Worm (Caenorhabditis elegans): ENCODE measurements around the gene F44E2.8.

Gene F44E2.8

DNA sequence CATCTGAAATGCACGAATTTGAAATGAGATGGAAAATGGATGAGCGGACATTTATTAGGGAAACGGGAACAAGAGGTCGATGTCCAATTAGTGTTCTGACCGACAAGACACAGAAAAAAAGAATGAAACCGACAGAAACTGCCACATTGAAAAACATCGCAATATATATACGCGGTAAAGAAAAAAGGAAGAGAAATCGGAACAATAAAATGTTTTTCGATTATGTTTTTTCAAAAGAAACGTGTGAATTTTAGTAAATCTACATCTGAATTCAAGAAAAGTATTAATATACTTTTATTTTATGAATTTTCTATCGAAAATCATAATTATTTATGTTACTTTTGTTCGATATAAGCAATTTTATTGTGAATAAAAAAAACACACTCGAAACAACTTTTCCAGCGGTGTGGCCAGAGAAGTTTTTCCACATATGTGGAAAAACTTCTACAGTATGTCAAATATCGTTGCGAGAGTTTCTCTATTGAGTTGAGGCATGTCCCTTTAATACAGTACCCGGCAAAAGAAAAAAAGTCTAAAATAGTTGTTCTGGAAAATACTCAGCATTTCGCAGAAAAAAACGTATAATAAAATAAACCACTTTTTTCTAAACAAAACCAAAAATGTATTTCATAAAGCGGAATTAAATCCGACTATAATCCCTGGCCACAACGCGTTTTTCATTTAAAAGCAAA, 18.5 kb downstream of the F44E2.8 start, which contains the start of gene F44E2.10:
TSS of gene F44E2.10 (minus strand) at position 51 of the 692 bp plus-strand sequence.
- no peak for TF ChIP-seq dao-5 (tag; optimal IDR thresholded peaks at IDR 0.05)
- no peak for TF ChIP-seq him-1 (tag; optimal IDR thresholded peaks at IDR 0.05)
- no peak for TF ChIP-seq W03F9.2 (tag; optimal IDR thresholded peaks at IDR 0.05)

ce11 chrIII:8829245-8829644, 20.4 kb downstream of the F44E2.8 start, which contains the start of gene F44E2.3:
Gene F44E2.3, minus strand, starts transcription at chrIII:8829305.
- no peak for TF ChIP-seq dao-5 (tag; optimal IDR thresholded peaks at IDR 0.05)
- TF ChIP-seq W03F9.2 (tag; optimal IDR thresholded peaks at IDR 0.05), result no peak
- TF ChIP-seq him-1 (tag; optimal IDR thresholded peaks at IDR 0.05), result no peak

DNA sequence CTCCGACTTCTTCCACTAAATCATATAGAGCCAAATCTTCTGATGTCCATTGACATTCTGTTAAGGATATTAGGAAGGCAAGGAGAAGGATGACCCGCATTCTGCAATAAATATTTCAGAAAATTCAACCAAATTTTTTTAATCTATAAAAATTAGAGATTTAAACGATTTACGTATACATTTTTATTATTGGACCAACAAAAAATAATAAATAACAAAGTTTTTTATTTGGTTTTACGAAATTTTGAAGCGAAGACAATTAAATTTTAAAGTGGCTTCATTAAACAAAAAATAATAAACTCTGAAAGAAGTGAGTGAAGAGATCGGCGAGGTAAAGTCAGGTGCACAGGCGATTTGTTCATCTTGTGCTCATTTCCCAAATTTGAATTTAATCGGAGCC, 22.5 kb downstream of the F44E2.8 start, which contains the start of gene F54F2.9:
TSS of gene F54F2.9 (minus strand) at position 101 of the 400 bp plus-strand sequence.
- no peak for TF ChIP-seq dao-5 (tag; optimal IDR thresholded peaks at IDR 0.05)
- no peak for TF ChIP-seq him-1 (tag; optimal IDR thresholded peaks at IDR 0.05)
- TF ChIP-seq W03F9.2 (tag; optimal IDR thresholded peaks at IDR 0.05), result no peak

ce11 chrIII:8824556-8824955, 25.1 kb downstream of the F44E2.8 start:
- TF ChIP-seq dao-5 (tag; optimal IDR thresholded peaks at IDR 0.05) (no peak), W03F9.2 (tag; optimal IDR thresholded peaks at IDR 0.05) (no peak), him-1 (tag; optimal IDR thresholded peaks at IDR 0.05) (no peak)

- TF ChIP-seq W03F9.2 (tag; optimal IDR thresholded peaks at IDR 0.05), result no peak
- no peak for TF ChIP-seq dao-5 (tag; optimal IDR thresholded peaks at IDR 0.05)
- TF ChIP-seq him-1 (tag; optimal IDR thresholded peaks at IDR 0.05), result no peak
Measured at ce11 chrIII:8818599-8818998, 31.1 kb downstream of the F44E2.8 start, which contains the start of gene pat-2. Gene pat-2, plus strand, starts transcription at chrIII:8818899.

DNA sequence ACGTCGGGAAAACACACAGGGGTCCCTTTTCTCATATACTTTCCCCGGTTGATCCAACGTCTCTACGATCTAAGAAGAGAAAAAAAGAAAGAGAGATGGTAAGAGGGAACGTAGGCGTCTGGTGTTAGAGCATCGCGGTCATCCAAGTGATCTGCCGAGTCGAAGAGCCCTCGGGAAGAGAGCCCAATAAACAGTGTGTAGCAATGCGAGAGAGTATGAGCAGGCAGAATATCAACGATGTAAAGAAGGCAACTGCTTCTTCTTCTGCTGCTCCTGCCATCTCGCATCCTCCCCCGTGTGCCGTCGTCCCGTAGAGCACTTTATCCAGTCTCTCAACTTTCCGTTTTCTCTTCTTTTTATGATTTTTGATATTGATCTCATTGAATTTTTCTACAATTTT, 34.0 kb downstream of the F44E2.8 start:
- TF ChIP-seq him-1 (tag; optimal IDR thresholded peaks at IDR 0.05), result no peak
- no peak for TF ChIP-seq W03F9.2 (tag; optimal IDR thresholded peaks at IDR 0.05)
- TF ChIP-seq dao-5 (tag; optimal IDR thresholded peaks at IDR 0.05), result no peak

- no peak for TF ChIP-seq him-1 (tag; optimal IDR thresholded peaks at IDR 0.05)
- no peak for TF ChIP-seq W03F9.2 (tag; optimal IDR thresholded peaks at IDR 0.05)
- TF ChIP-seq dao-5 (tag; optimal IDR thresholded peaks at IDR 0.05), result no peak
Measured at ce11 chrIII:8811111-8811510, 38.6 kb downstream of the F44E2.8 start.

- TF ChIP-seq W03F9.2 (tag; optimal IDR thresholded peaks at IDR 0.05) (no peak), dao-5 (tag; optimal IDR thresholded peaks at IDR 0.05) (no peak)
Measured at ce11 chrIII:8809245-8809971, 40.3 kb downstream of the F44E2.8 start, which contains the start of gene prx-19. Gene prx-19, minus strand, starts transcription at chrIII:8809295.

DNA sequence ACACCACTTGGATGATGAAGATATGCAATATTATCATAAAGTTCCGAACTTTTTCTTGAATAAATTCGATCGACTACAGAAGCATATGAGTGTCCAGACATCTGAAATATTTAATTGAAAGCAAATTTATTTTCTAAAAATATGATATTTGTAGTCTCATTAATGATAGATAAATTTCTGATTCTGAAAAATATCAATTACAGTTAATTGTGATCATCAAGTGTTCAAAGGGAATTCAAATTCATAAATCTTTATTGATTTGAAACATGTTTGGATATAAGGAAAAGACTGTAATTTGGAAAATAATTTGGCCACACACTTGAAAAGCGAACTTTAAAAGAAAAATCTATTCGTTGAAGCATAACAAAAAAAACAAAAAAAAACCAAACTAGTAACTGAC, 42.4 kb downstream of the F44E2.8 start, which contains the start of gene F54F2.7:
TSS of gene F54F2.7 (minus strand) at position 101 of the 400 bp plus-strand sequence.
- no peak for TF ChIP-seq W03F9.2 (tag; optimal IDR thresholded peaks at IDR 0.05)

- TF ChIP-seq dao-5 (tag; optimal IDR thresholded peaks at IDR 0.05) (no peak), W03F9.2 (tag; optimal IDR thresholded peaks at IDR 0.05) (no peak), him-1 (tag; optimal IDR thresholded peaks at IDR 0.05) (no peak)
Measured at ce11 chrIII:8805815-8806214, 43.9 kb downstream of the F44E2.8 start.

- TF ChIP-seq him-1 (tag; optimal IDR thresholded peaks at IDR 0.05), result peak; percentile 56
- peak; percentile 55 for TF ChIP-seq dao-5 (tag; optimal IDR thresholded peaks at IDR 0.05)
- TF ChIP-seq W03F9.2 (tag; optimal IDR thresholded peaks at IDR 0.05), result peak; percentile 66
Measured at ce11 chrIII:8801864-8802818, 47.5 kb downstream of the F44E2.8 start.

DNA sequence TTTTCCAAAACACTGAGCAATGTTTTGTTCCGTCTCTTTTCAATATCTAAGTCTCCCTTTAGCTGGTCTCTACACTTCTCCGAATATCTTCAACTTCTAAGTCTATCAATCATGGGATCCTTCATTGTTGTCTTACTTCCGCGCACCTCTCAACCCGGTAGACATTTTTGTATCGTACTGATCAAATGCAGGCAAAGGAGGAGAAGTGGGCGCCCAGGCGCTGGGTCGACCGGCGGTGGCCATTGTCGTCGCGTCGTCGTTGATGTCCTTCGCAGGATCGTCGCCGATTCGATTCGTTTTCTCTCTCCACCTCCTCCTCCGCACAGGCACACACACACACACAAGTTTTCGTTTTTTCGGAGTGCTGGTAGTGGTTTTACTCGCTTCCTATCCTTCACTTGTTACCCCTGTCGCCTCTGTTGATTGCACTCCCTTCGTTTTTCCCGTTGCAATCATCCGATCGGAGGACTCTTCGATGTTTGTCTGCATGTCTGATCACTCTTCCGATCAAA, 48.3 kb downstream of the F44E2.8 start:
- TF ChIP-seq dao-5 (tag; optimal IDR thresholded peaks at IDR 0.05), result no peak
- TF ChIP-seq him-1 (tag; optimal IDR thresholded peaks at IDR 0.05), result no peak
- no peak for TF ChIP-seq W03F9.2 (tag; optimal IDR thresholded peaks at IDR 0.05)

ce11 chrIII:8800796-8801083, 48.9 kb downstream of the F44E2.8 start:
- TF ChIP-seq him-1 (tag; optimal IDR thresholded peaks at IDR 0.05) (no peak), dao-5 (tag; optimal IDR thresholded peaks at IDR 0.05) (no peak), W03F9.2 (tag; optimal IDR thresholded peaks at IDR 0.05) (no peak)

Measured in whole organism, L4/young adult.